Fruit fly (Drosophila melanogaster) whole organism, embryonic: ENCODE data around the gene PK2-R2.
A peak's percentile ranks its signal among the peaks of the same experiment; 100 is the strongest.

Experiments
- Bgb ChIP-seq: fragments of 200-800 bp; sonication (Bioruptor generic); IDR thresholded peaks from 2 replicates; pipeline ENCODE4 v1.3.6; 2022; ENCODE audit warnings: missing biosample characterization, missing genetic modification characterization; ENCODE audit not compliant: partially characterized antibody
- Blimp-1 ChIP-seq: fragments of 200-800 bp; sonication (Bioruptor generic); optimal IDR thresholded peaks from 3 replicates; lab custom pipeline; 2018; ENCODE audit warnings: missing biosample characterization, missing genetic modification characterization, mild to moderate bottlenecking, moderate library complexity, missing genetic modification reagents
- C15 ChIP-seq: fragments of 200-800 bp; sonication (Bioruptor generic); IDR thresholded peaks from 3 replicates; pipeline ENCODE4 v1.3.6; 2022; ENCODE audit warnings: missing biosample characterization, missing genetic modification characterization
- CG10979 ChIP-seq: fragments of 200-800 bp; sonication (Bioruptor generic); optimal IDR thresholded peaks from 2 replicates; lab custom pipeline; 2018; ENCODE audit warnings: missing biosample characterization, mild to moderate bottlenecking, missing genetic modification characterization, moderate library complexity
- CG12299 ChIP-seq: fragments of 200-800 bp; sonication (Bioruptor generic); optimal IDR thresholded peaks from 2 replicates; lab custom pipeline; 2018; ENCODE audit warnings: missing biosample characterization, mild to moderate bottlenecking, missing genetic modification characterization
- CG13624 ChIP-seq: fragments of 200-800 bp; sonication (Bioruptor generic); optimal IDR thresholded peaks from 2 replicates; lab custom pipeline; 2016; ENCODE audit warnings: missing biosample characterization, missing genetic modification characterization
- CG14441 ChIP-seq: fragments of 200-800 bp; sonication (Bioruptor generic); IDR thresholded peaks from 2 replicates; pipeline ENCODE4 v1.3.6; 2022; ENCODE audit warnings: missing biosample characterization, missing genetic modification characterization
- CG16813 ChIP-seq: fragments of 200-800 bp; sonication (Bioruptor generic); IDR thresholded peaks from 3 replicates; pipeline ENCODE4 v1.3.6; 2022; ENCODE audit warnings: missing biosample characterization, missing genetic modification characterization; ENCODE audit not compliant: partially characterized antibody
- CG17361 ChIP-seq: fragments of 200-800 bp; sonication (Bioruptor generic); IDR thresholded peaks from 3 replicates; pipeline ENCODE4 v1.3.6; 2022; ENCODE audit warnings: missing biosample characterization, missing genetic modification characterization
- CG18476 ChIP-seq: fragments of 200-800 bp; sonication (Bioruptor generic); optimal IDR thresholded peaks from 2 replicates; lab custom pipeline; 2016; ENCODE audit warnings: missing biosample characterization, mild to moderate bottlenecking, missing genetic modification characterization
- CG3281 ChIP-seq: fragments of 200-800 bp; sonication (Bioruptor generic); optimal IDR thresholded peaks from 3 replicates; lab custom pipeline; 2017; ENCODE audit warnings: missing biosample characterization, mild to moderate bottlenecking, missing genetic modification characterization
- CG34376 ChIP-seq: fragments of 200-800 bp; sonication (Bioruptor generic); optimal IDR thresholded peaks from 2 replicates; lab custom pipeline; 2018; ENCODE audit warnings: missing biosample characterization, mild to moderate bottlenecking, missing genetic modification characterization
- CG4854 ChIP-seq: fragments of 200-800 bp; sonication (Bioruptor generic); optimal IDR thresholded peaks from 2 replicates; lab custom pipeline; 2016; ENCODE audit warnings: missing biosample characterization, missing genetic modification characterization, inconsistent platforms
- CG5180 ChIP-seq: fragments of 200-800 bp; sonication (Bioruptor generic); optimal IDR thresholded peaks from 3 replicates; lab custom pipeline; 2017; ENCODE audit warnings: missing biosample characterization, missing genetic modification characterization, mild to moderate bottlenecking, moderate library complexity, missing genetic modification reagents
- CG6254 ChIP-seq: fragments of 200-800 bp; sonication (Bioruptor generic); optimal IDR thresholded peaks from 3 replicates; lab custom pipeline; 2017; ENCODE audit warnings: mild to moderate bottlenecking, missing biosample characterization, missing genetic modification reagents, missing genetic modification characterization
- CG6689 ChIP-seq: fragments of 200-800 bp; sonication (Bioruptor generic); IDR thresholded peaks from 2 replicates; pipeline ENCODE4 v1.3.6; 2022; ENCODE audit warnings: missing biosample characterization, missing genetic modification characterization
- CG7357 ChIP-seq: fragments of 200-800 bp; sonication (Bioruptor generic); IDR thresholded peaks from 3 replicates; pipeline ENCODE4 v1.3.6; 2022; ENCODE audit warnings: missing biosample characterization, missing genetic modification characterization
- CG8924 ChIP-seq: fragments of 200-800 bp; optimal IDR thresholded peaks from 3 replicates; lab custom pipeline; 2019; ENCODE audit warnings: missing biosample characterization, mild to moderate bottlenecking, missing genetic modification characterization, moderate library complexity
- CG9797 ChIP-seq: fragments of 200-800 bp; sonication (Bioruptor generic); optimal IDR thresholded peaks from 3 replicates; lab custom pipeline; 2018; ENCODE audit warnings: missing biosample characterization, mild to moderate bottlenecking, missing genetic modification characterization
- Dek ChIP-seq: fragments of 200-800 bp; sonication (Bioruptor generic); optimal IDR thresholded peaks from 3 replicates; lab custom pipeline; 2019; ENCODE audit warnings: missing biosample characterization, mild to moderate bottlenecking, missing genetic modification characterization, moderate library complexity
- Dip3 ChIP-seq: fragments of 200-800 bp; sonication (Bioruptor generic); optimal IDR thresholded peaks from 3 replicates; lab custom pipeline; 2016; ENCODE audit warnings: missing biosample characterization, missing genetic modification characterization
- Hey ChIP-seq: fragments of 200-800 bp; sonication (Bioruptor generic); optimal IDR thresholded peaks from 3 replicates; lab custom pipeline; 2018; ENCODE audit warnings: missing biosample characterization, mild to moderate bottlenecking, missing genetic modification characterization
- HmgZ ChIP-seq: fragments of 200-800 bp; sonication (Bioruptor generic); optimal IDR thresholded peaks from 2 replicates; lab custom pipeline; 2018; ENCODE audit warnings: missing biosample characterization, mild to moderate bottlenecking, missing genetic modification characterization
- MESR4 ChIP-seq: fragments of 200-800 bp; sonication (Bioruptor generic); optimal IDR thresholded peaks from 2 replicates; lab custom pipeline; 2018; ENCODE audit warnings: missing biosample characterization, mild to moderate bottlenecking, missing genetic modification characterization, moderate library complexity
- Meics ChIP-seq: fragments of 200-800 bp; sonication (Bioruptor generic); optimal IDR thresholded peaks from 2 replicates; lab custom pipeline; 2017; ENCODE audit warnings: missing biosample characterization, mild to moderate bottlenecking, missing genetic modification characterization
- NK7.1 ChIP-seq: fragments of 200-800 bp; sonication (Bioruptor generic); optimal IDR thresholded peaks from 3 replicates; lab custom pipeline; 2016; ENCODE audit warnings: missing biosample characterization, missing genetic modification characterization
- Sox102F ChIP-seq: fragments of 200-800 bp; sonication (Bioruptor generic); optimal IDR thresholded peaks from 2 replicates; lab custom pipeline; 2018; ENCODE audit warnings: missing biosample characterization, mild to moderate bottlenecking, missing genetic modification characterization, moderate library complexity
- Stat92E ChIP-seq, 3 experiments: fragments of >200 bp in 2 of 3; fragments of 200-800 bp in 1 of 3; sonication (Bioruptor generic) in 1 of 3; optimal IDR thresholded peaks; 2 replicates each; lab custom pipeline; 2017 to 2019; ENCODE audit warnings: missing biosample characterization in 3 of 3, missing genetic modification characterization in 3 of 3, mild to moderate bottlenecking in 1 of 3, moderate library complexity in 1 of 3
- caup ChIP-seq: fragments of 200-800 bp; sonication (Bioruptor generic); optimal IDR thresholded peaks from 3 replicates; lab custom pipeline; 2017; ENCODE audit warnings: missing biosample characterization, mild to moderate bottlenecking, missing genetic modification characterization, moderate library complexity; ENCODE audit not compliant: severe bottlenecking
- chn ChIP-seq: fragments of 200-800 bp; sonication (Bioruptor generic); optimal IDR thresholded peaks from 2 replicates; lab custom pipeline; 2016; ENCODE audit warnings: missing biosample characterization, missing genetic modification characterization
- crc ChIP-seq: fragments of 200-800 bp; sonication (Bioruptor generic); optimal IDR thresholded peaks from 2 replicates; lab custom pipeline; 2016; ENCODE audit warnings: missing biosample characterization, missing genetic modification characterization
- danr ChIP-seq: fragments of 200-800 bp; sonication (Bioruptor generic); IDR thresholded peaks from 2 replicates; pipeline ENCODE4 v1.3.6; 2022; ENCODE audit warnings: missing biosample characterization, missing genetic modification characterization
- exex ChIP-seq: fragments of 200-800 bp; sonication (Bioruptor generic); optimal IDR thresholded peaks from 4 replicates; lab custom pipeline; 2018; ENCODE audit warnings: missing biosample characterization, mild to moderate bottlenecking, missing genetic modification characterization, moderate library complexity
- fru ChIP-seq: fragments of >200 bp; optimal IDR thresholded peaks from 2 replicates; lab custom pipeline; 2017
- gcm2 ChIP-seq: fragments of 200-800 bp; sonication (Bioruptor generic); optimal IDR thresholded peaks from 2 replicates; lab custom pipeline; 2016; ENCODE audit warnings: missing biosample characterization, missing genetic modification characterization
- h ChIP-seq: fragments of >200 bp; optimal IDR thresholded peaks from 2 replicates; lab custom pipeline; 2017
- her ChIP-seq: fragments of 200-800 bp; sonication (Bioruptor generic); optimal IDR thresholded peaks from 2 replicates; lab custom pipeline; 2016; ENCODE audit warnings: missing biosample characterization, missing genetic modification characterization
- insv ChIP-seq, 2 experiments: fragments of 200-800 bp; sonication (Bioruptor generic); optimal IDR thresholded peaks; 3 replicates each; lab custom pipeline; 2016 to 2018; ENCODE audit warnings: missing biosample characterization in 2 of 2, missing genetic modification characterization in 2 of 2
- kni ChIP-seq: fragments of 200-800 bp; sonication (Bioruptor generic); optimal IDR thresholded peaks from 3 replicates; lab custom pipeline; 2017; ENCODE audit warnings: mild to moderate bottlenecking, missing biosample characterization, missing genetic modification reagents, missing genetic modification characterization
- lbe ChIP-seq: fragments of 200-800 bp; sonication (Bioruptor generic); optimal IDR thresholded peaks from 2 replicates; lab custom pipeline; 2016; ENCODE audit warnings: missing biosample characterization, mild to moderate bottlenecking, missing genetic modification characterization
- otp ChIP-seq: fragments of 200-800 bp; sonication (Bioruptor generic); IDR thresholded peaks from 3 replicates; pipeline ENCODE4, ENCODE4 v1.3.6; 2022; ENCODE audit warnings: missing biosample characterization, missing genetic modification characterization
- pita ChIP-seq: fragments of 200-800 bp; sonication (Bioruptor generic); optimal IDR thresholded peaks from 2 replicates; lab custom pipeline; 2017; ENCODE audit warnings: missing biosample characterization, mild to moderate bottlenecking, missing genetic modification characterization
- ro ChIP-seq: fragments of 200-800 bp; sonication (Bioruptor generic); IDR thresholded peaks from 2 replicates; pipeline ENCODE4 v1.3.6; 2022; ENCODE audit warnings: missing biosample characterization, missing genetic modification characterization
- scrt ChIP-seq: fragments of 200-800 bp; sonication (Bioruptor generic); optimal IDR thresholded peaks from 2 replicates; lab custom pipeline; 2018; ENCODE audit warnings: missing biosample characterization, mild to moderate bottlenecking, missing genetic modification characterization, moderate library complexity
- sima ChIP-seq: fragments of 200-800 bp; sonication (Bioruptor generic); optimal IDR thresholded peaks from 2 replicates; lab custom pipeline; 2016; ENCODE audit warnings: missing biosample characterization, missing genetic modification characterization
- ssp ChIP-seq: fragments of 200-800 bp; sonication (Bioruptor generic); IDR thresholded peaks from 2 replicates; pipeline ENCODE4 v1.3.6; 2022; ENCODE audit warnings: missing biosample characterization, missing genetic modification characterization
- tap ChIP-seq: fragments of 200-800 bp; optimal IDR thresholded peaks from 3 replicates; lab custom pipeline; 2019; ENCODE audit warnings: missing biosample characterization, mild to moderate bottlenecking, missing genetic modification characterization, moderate library complexity
- vnd ChIP-seq: fragments of 200-800 bp; sonication (Bioruptor generic); IDR thresholded peaks from 3 replicates; pipeline ENCODE4 v1.3.6; 2022; ENCODE audit warnings: missing biosample characterization, missing genetic modification characterization; ENCODE audit not compliant: partially characterized antibody
- wdn ChIP-seq: fragments of 200-800 bp; sonication (Bioruptor generic); IDR thresholded peaks from 2 replicates; pipeline ENCODE4 v1.3.6; 2022; ENCODE audit warnings: missing biosample characterization, missing genetic modification characterization
- z ChIP-seq: fragments of 200-800 bp; sonication (Bioruptor generic); IDR thresholded peaks from 3 replicates; pipeline ENCODE4 v1.3.6; 2022; ENCODE audit warnings: missing biosample characterization, missing genetic modification characterization
- zen ChIP-seq: fragments of 200-800 bp; sonication (Bioruptor generic); optimal IDR thresholded peaks from 3 replicates; lab custom pipeline; 2018; ENCODE audit warnings: missing biosample characterization, mild to moderate bottlenecking, missing genetic modification characterization, moderate library complexity

PK2-R2 gene

dm6 chr3R:13305318-13305899, 28.6 kb downstream of the PK2-R2 start (continued):
- TF ChIP-seq CG14441 (GFP tag; lab: Robert Waterston, UW) (no peak), CG7357 (no peak), fru (lab: Kevin White, UChicago) (no peak), gcm2 (GFP tag; lab: Kevin White, UChicago) (no peak), h (lab: Kevin White, UChicago) (no peak), CG12299 (tag; lab: Kevin White, UChicago) (no peak), chn (GFP tag; lab: Kevin White, UChicago) (no peak), vnd (GFP tag; lab: Robert Waterston, UW) (no peak), Hey (tag; lab: Kevin White, UChicago) (no peak), Bgb (GFP tag; lab: Robert Waterston, UW) (no peak), C15 (no peak), danr (GFP tag; lab: Robert Waterston, UW) (no peak), Blimp-1 (GFP tag; lab: Kevin White, UChicago) (no peak), ssp (no peak), MESR4 (GFP tag; lab: Kevin White, UChicago) (no peak), sima (GFP tag; lab: Kevin White, UChicago) (no peak), her (GFP tag; lab: Kevin White, UChicago) (no peak), NK7.1 (GFP tag; lab: Kevin White, UChicago) (no peak), wdn (GFP tag; lab: Robert Waterston, UW) (no peak), ro (GFP tag; lab: Robert Waterston, UW) (no peak), zen (tag; lab: Kevin White, UChicago) (no peak), Meics (GFP tag; lab: Kevin White, UChicago) (no peak), z (GFP tag; lab: Robert Waterston, UW) (no peak), CG18476 (GFP tag; lab: Kevin White, UChicago) (no peak), CG5180 (peak; percentile 22), insv (GFP tag; optimal IDR thresholded peaks at IDR 0.05; lab: Kevin White, UChicago) (no peak), Stat92E (GFP tag; optimal IDR thresholded peaks at IDR 0.05; lab: Kevin White, UChicago) (peak in 1 of 3 experiments; percentile 64), pita (GFP tag; lab: Kevin White, UChicago) (no peak), scrt (GFP tag; lab: Kevin White, UChicago) (no peak), tap (tag; lab: Kevin White, UChicago) (peak; percentile 27), caup (GFP tag; lab: Kevin White, UChicago) (no peak), crc (no peak), CG9797 (GFP tag; lab: Kevin White, UChicago) (no peak), CG4854 (GFP tag; lab: Kevin White, UChicago) (no peak), CG3281 (GFP tag; lab: Kevin White, UChicago) (no peak), CG6689 (GFP tag; lab: Robert Waterston, UW) (0 out of 2 replicates have a peak, but pooled peaks have one; percentile 51), CG8924 (tag; lab: Kevin White, UChicago) (peak; percentile 55), otp (no peak), Dip3 (GFP tag; lab: Kevin White, UChicago) (no peak), HmgZ (no peak), exex (tag; lab: Kevin White, UChicago) (no peak), CG13624 (GFP tag; lab: Kevin White, UChicago) (no peak), Dek (tag; lab: Kevin White, UChicago) (no peak), lbe (peak; percentile 62), CG10979 (tag; lab: Kevin White, UChicago) (peak; percentile 86), CG17361 (GFP tag; lab: Robert Waterston, UW) (peak; percentile 88; the same call in 2 of the 3 replicates), Sox102F (GFP tag; lab: Kevin White, UChicago) (peak; percentile 43), kni (GFP tag; lab: Kevin White, UChicago) (no peak), CG34376 (GFP tag; lab: Kevin White, UChicago) (no peak), CG6254 (peak; percentile 52), CG16813 (GFP tag; lab: Robert Waterston, UW) (no peak)
